Worm (Caenorhabditis elegans): ENCODE results near the gene F38A6.5.

DNA sequence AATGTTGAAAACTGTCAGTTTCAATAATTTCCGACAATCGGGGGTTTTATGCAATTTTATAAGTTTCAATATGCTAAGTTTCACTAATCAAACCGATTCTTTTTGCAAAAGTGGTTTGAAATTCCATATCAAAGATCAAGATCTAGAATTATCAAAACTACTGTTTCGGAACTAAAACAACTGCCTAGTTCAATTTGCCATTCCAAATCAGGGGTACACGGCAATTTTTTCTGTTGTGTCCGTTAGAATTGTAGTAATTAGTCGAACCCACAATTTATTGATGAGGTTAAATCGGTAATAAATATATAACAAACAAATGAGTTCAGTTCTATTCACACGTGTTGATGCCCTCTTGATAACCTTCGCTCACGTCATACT lies 12.3 kb upstream of the F38A6.5 start:
- TF ChIP-seq him-1 (tag; optimal IDR thresholded peaks at IDR 0.05) (no peak), W03F9.2 (tag; optimal IDR thresholded peaks at IDR 0.05) (no peak), dao-5 (tag; optimal IDR thresholded peaks at IDR 0.05) (no peak)

Measured in whole organism, L4/young adult.